Worm (Caenorhabditis elegans) whole organism, L1 larva: ENCODE results near the gene cpt-3.

ENCODE experiments used
- C16A3.4 ChIP-seq: fragments of 150-350 bp; optimal IDR thresholded peaks from 2 replicates; lab custom pipeline; 2014; ENCODE audit warnings: missing biosample characterization, missing genetic modification characterization
- aha-1 ChIP-seq: fragments of 150-350 bp; optimal IDR thresholded peaks from 2 replicates; lab custom pipeline; 2014; ENCODE audit warnings: missing biosample characterization, missing genetic modification characterization
- ama-1 ChIP-seq: fragments of 150-350 bp; optimal IDR thresholded peaks from 2 replicates; lab custom pipeline; 2014
- lin-15B ChIP-seq: fragments of 150-350 bp; sonication (generic microtip); optimal IDR thresholded peaks from 3 replicates; lab custom pipeline; 2014; ENCODE audit warnings: missing biosample characterization, missing genetic modification characterization
- lin-39 ChIP-seq: fragments of 150-350 bp; optimal IDR thresholded peaks from 2 replicates; lab custom pipeline; 2014; ENCODE audit warnings: missing biosample characterization, missing genetic modification reagents, missing genetic modification characterization
- mdl-1 ChIP-seq, 2 experiments: fragments of 150-350 bp; optimal IDR thresholded peaks; 2 replicates each; lab custom pipeline; 2014 to 2017; ENCODE audit warnings: missing biosample characterization in 2 of 2, missing genetic modification characterization in 2 of 2, inconsistent platforms in 1 of 2
- mef-2 ChIP-seq: fragments of 150-350 bp; optimal IDR thresholded peaks from 2 replicates; lab custom pipeline; 2014; ENCODE audit warnings: missing biosample characterization, missing genetic modification characterization
- nhr-77 ChIP-seq: fragments of 150-350 bp; optimal IDR thresholded peaks from 2 replicates; lab custom pipeline; 2014; ENCODE audit warnings: missing biosample characterization, missing genetic modification characterization
- pqm-1 ChIP-seq: sonication (generic microtip); optimal IDR thresholded peaks from 3 replicates; lab custom pipeline; 2017; ENCODE audit warnings: missing biosample characterization, missing genetic modification characterization
- snpc-4 ChIP-seq: fragments of 150-350 bp; optimal IDR thresholded peaks from 2 replicates; lab custom pipeline; 2014; ENCODE audit warnings: missing biosample characterization, missing genetic modification characterization
- zag-1 ChIP-seq: fragments of 150-350 bp; optimal IDR thresholded peaks from 2 replicates; lab custom pipeline; 2014; ENCODE audit warnings: missing biosample characterization, missing genetic modification characterization

ce11 chrIII:2084829-2085228, 2.2 kb downstream of the cpt-3 start:
- no peak for TF ChIP-seq ama-1 (lab: Kevin White, UChicago)
- TF ChIP-seq zag-1 (tag; lab: Kevin White, UChicago) = no peak
- no peak for TF ChIP-seq lin-39 (tag; lab: Kevin White, UChicago)
- TF ChIP-seq mdl-1 (tag; optimal IDR thresholded peaks at IDR 0.05; lab: Kevin White, UChicago) = no peak
- no peak for TF ChIP-seq mef-2
- TF ChIP-seq snpc-4 (tag; lab: Kevin White, UChicago) = no peak
- no peak for TF ChIP-seq aha-1 (tag; lab: Kevin White, UChicago)
- TF ChIP-seq pqm-1 = no peak
- TF ChIP-seq lin-15B (tag; lab: Kevin White, UChicago) = no peak
- no peak for TF ChIP-seq nhr-77 (tag; lab: Kevin White, UChicago)
- TF ChIP-seq C16A3.4 (tag; lab: Kevin White, UChicago) = no peak
